Worm (Caenorhabditis elegans): ENCODE results near the gene R06B9.5.

ce11 chrII:13694712-13695111 lies 41.4 kb upstream of the R06B9.5 start, which contains the start of gene rpoa-1:
- TF ChIP-seq snpc-4 (tag; optimal IDR thresholded peaks at IDR 0.05) (peak; percentile 53), efl-1 (optimal IDR thresholded peaks at IDR 0.05) (peak; percentile 53 to 63), efl-1 (GFP tag; optimal IDR thresholded peaks at IDR 0.05 in 1 of 2) (peak; percentile 61 to 94), aha-1 (tag; optimal IDR thresholded peaks at IDR 0.05) (no peak), egl-27 (tag; optimal IDR thresholded peaks at IDR 0.05) (no peak), unc-62 (GFP tag; optimal IDR thresholded peaks at IDR 0.05) (no peak), ceh-82 (tag; optimal IDR thresholded peaks at IDR 0.05) (peak in 1 of 3 experiments; percentile 6), ama-1 (optimal IDR thresholded peaks at IDR 0.05) (no peak)

All from whole organism, L1 larva.